Fruit fly (Drosophila melanogaster) whole organism, embryonic: ENCODE results near the gene Mfe2.

Experiments used
- B-H1 ChIP-seq: fragments of 200-800 bp; sonication (Bioruptor generic); IDR thresholded peaks from 3 replicates; pipeline ENCODE4 v1.3.6; 2022; ENCODE audit warnings: missing biosample characterization, missing genetic modification characterization
- Blimp-1 ChIP-seq: fragments of 200-800 bp; sonication (Bioruptor generic); optimal IDR thresholded peaks from 3 replicates; lab custom pipeline; 2018; ENCODE audit warnings: missing biosample characterization, missing genetic modification characterization, mild to moderate bottlenecking, moderate library complexity, missing genetic modification reagents
- CG10209 ChIP-seq: fragments of 200-800 bp; sonication (Bioruptor generic); optimal IDR thresholded peaks from 3 replicates; lab custom pipeline; 2017; ENCODE audit warnings: missing biosample characterization, mild to moderate bottlenecking, missing genetic modification characterization, missing genetic modification reagents
- CG10979 ChIP-seq: fragments of 200-800 bp; sonication (Bioruptor generic); optimal IDR thresholded peaks from 2 replicates; lab custom pipeline; 2018; ENCODE audit warnings: missing biosample characterization, mild to moderate bottlenecking, missing genetic modification characterization, moderate library complexity
- CG11456 ChIP-seq: fragments of 200-800 bp; sonication (Bioruptor generic); IDR thresholded peaks from 3 replicates; pipeline ENCODE4 v1.3.6; 2022; ENCODE audit warnings: missing biosample characterization, missing genetic modification characterization
- CG11504 ChIP-seq: fragments of 200-800 bp; sonication (Bioruptor generic); optimal IDR thresholded peaks from 3 replicates; lab custom pipeline; 2019; ENCODE audit warnings: missing biosample characterization, mild to moderate bottlenecking, missing genetic modification characterization, moderate library complexity
- CG12299 ChIP-seq: fragments of 200-800 bp; sonication (Bioruptor generic); optimal IDR thresholded peaks from 2 replicates; lab custom pipeline; 2018; ENCODE audit warnings: missing biosample characterization, mild to moderate bottlenecking, missing genetic modification characterization
- CG12659 ChIP-seq: fragments of 200-800 bp; sonication (Bioruptor generic); optimal IDR thresholded peaks from 3 replicates; lab custom pipeline; 2017; ENCODE audit warnings: mild to moderate bottlenecking, missing biosample characterization, missing genetic modification reagents, missing genetic modification characterization
- CG12744 ChIP-seq: fragments of 200-800 bp; sonication (Bioruptor generic); optimal IDR thresholded peaks from 2 replicates; lab custom pipeline; 2016; ENCODE audit warnings: missing biosample characterization, missing genetic modification characterization
- CG14441 ChIP-seq: fragments of 200-800 bp; sonication (Bioruptor generic); IDR thresholded peaks from 2 replicates; pipeline ENCODE4 v1.3.6; 2022; ENCODE audit warnings: missing biosample characterization, missing genetic modification characterization
- CG17359 ChIP-seq: fragments of 200-800 bp; sonication (Bioruptor generic); optimal IDR thresholded peaks from 3 replicates; lab custom pipeline; 2018; ENCODE audit warnings: missing biosample characterization, mild to moderate bottlenecking, missing genetic modification characterization, moderate library complexity
- CG2120 ChIP-seq: fragments of 200-800 bp; sonication (Bioruptor generic); optimal IDR thresholded peaks from 3 replicates; lab custom pipeline; 2016; ENCODE audit warnings: missing biosample characterization, missing genetic modification characterization
- CG30403 ChIP-seq: fragments of 200-800 bp; sonication (Bioruptor generic); optimal IDR thresholded peaks from 3 replicates; lab custom pipeline; 2016; ENCODE audit warnings: missing biosample characterization, missing genetic modification characterization
- CG30431 ChIP-seq: fragments of 200-800 bp; sonication (Bioruptor generic); optimal IDR thresholded peaks from 2 replicates; lab custom pipeline; 2017; ENCODE audit warnings: missing biosample characterization, missing genetic modification characterization
- CG32532 ChIP-seq: fragments of 200-800 bp; sonication (Bioruptor generic); IDR thresholded peaks from 2 replicates; pipeline ENCODE4 v1.3.6; 2022; ENCODE audit warnings: missing biosample characterization, missing genetic modification characterization
- CG4424 ChIP-seq: fragments of 200-800 bp; sonication (Bioruptor generic); optimal IDR thresholded peaks from 3 replicates; lab custom pipeline; 2016; ENCODE audit warnings: missing biosample characterization, missing genetic modification characterization
- CG7839 ChIP-seq: fragments of 200-800 bp; sonication (Bioruptor generic); optimal IDR thresholded peaks from 3 replicates; lab custom pipeline; 2018; ENCODE audit warnings: missing biosample characterization, mild to moderate bottlenecking, missing genetic modification characterization, moderate library complexity
- CG8388 ChIP-seq: fragments of 200-800 bp; sonication (Bioruptor generic); optimal IDR thresholded peaks from 2 replicates; lab custom pipeline; 2019; ENCODE audit warnings: missing biosample characterization, mild to moderate bottlenecking, missing genetic modification characterization, moderate library complexity
- D19A ChIP-seq: fragments of 200-800 bp; optimal IDR thresholded peaks from 3 replicates; lab custom pipeline; 2019; ENCODE audit warnings: missing biosample characterization, mild to moderate bottlenecking, missing genetic modification characterization, moderate library complexity
- Fer1 ChIP-seq: fragments of 200-800 bp; sonication (Bioruptor generic); optimal IDR thresholded peaks from 2 replicates; lab custom pipeline; 2017; ENCODE audit warnings: missing biosample characterization, mild to moderate bottlenecking, missing genetic modification characterization
- Hr51 ChIP-seq, 2 experiments: fragments of 200-800 bp; sonication (Bioruptor generic); optimal IDR thresholded peaks; 2 replicates in 1 of 2; 3 replicates in 1 of 2; lab custom pipeline; 2016 to 2018; ENCODE audit warnings: missing biosample characterization in 2 of 2, missing genetic modification characterization in 2 of 2, mild to moderate bottlenecking in 1 of 2, moderate library complexity in 1 of 2
- Med ChIP-seq: fragments of 200-800 bp; sonication (Bioruptor generic); peaks from one replicate; lab custom pipeline; 2016; ENCODE audit warnings: missing biosample characterization, missing genetic modification characterization, mild to moderate bottlenecking, inconsistent platforms, moderate library complexity
- Meics ChIP-seq: fragments of 200-800 bp; sonication (Bioruptor generic); optimal IDR thresholded peaks from 2 replicates; lab custom pipeline; 2017; ENCODE audit warnings: missing biosample characterization, mild to moderate bottlenecking, missing genetic modification characterization
- NfI ChIP-seq: fragments of 200-800 bp; sonication (Bioruptor generic); optimal IDR thresholded peaks from 3 replicates; lab custom pipeline; 2018; ENCODE audit warnings: missing biosample characterization, mild to moderate bottlenecking, missing genetic modification characterization, moderate library complexity
- Rfx ChIP-seq: fragments of 200-800 bp; sonication (Bioruptor generic); IDR thresholded peaks from 2 replicates; pipeline ENCODE4 v1.3.6; 2022; ENCODE audit warnings: missing biosample characterization, missing genetic modification characterization
- Sox100B ChIP-seq: fragments of 200-800 bp; sonication (Bioruptor generic); optimal IDR thresholded peaks from 3 replicates; lab custom pipeline; 2018; ENCODE audit warnings: missing biosample characterization, mild to moderate bottlenecking, missing genetic modification characterization
- Ssrp ChIP-seq: fragments of 200-800 bp; sonication (Bioruptor generic); optimal IDR thresholded peaks from 2 replicates; lab custom pipeline; 2018; ENCODE audit warnings: missing biosample characterization, mild to moderate bottlenecking, missing genetic modification characterization, moderate library complexity
- abd-A ChIP-seq: fragments of 200-800 bp; sonication (Bioruptor generic); optimal IDR thresholded peaks from 3 replicates; lab custom pipeline; 2019; ENCODE audit warnings: missing biosample characterization, mild to moderate bottlenecking, missing genetic modification characterization, moderate library complexity
- ap ChIP-seq: fragments of 200-800 bp; sonication (Bioruptor generic); IDR thresholded peaks from 2 replicates; pipeline ENCODE4 v1.3.6; 2022; ENCODE audit warnings: missing biosample characterization, missing genetic modification characterization
- az2 ChIP-seq: fragments of 200-800 bp; sonication (Bioruptor generic); optimal IDR thresholded peaks from 3 replicates; lab custom pipeline; 2016; ENCODE audit warnings: missing biosample characterization, missing genetic modification characterization
- bsh ChIP-seq, 2 experiments: fragments of 200-800 bp; sonication (Bioruptor generic); optimal IDR thresholded peaks; 2 replicates each; lab custom pipeline; 2017 to 2018; ENCODE audit warnings: mild to moderate bottlenecking in 2 of 2, missing biosample characterization in 2 of 2, missing genetic modification characterization in 2 of 2, moderate library complexity in 1 of 2
- chinmo ChIP-seq: fragments of 200-800 bp; sonication (Bioruptor generic); IDR thresholded peaks from 4 replicates; pipeline ENCODE4 v1.3.6; 2022; ENCODE audit warnings: missing biosample characterization, missing genetic modification characterization; ENCODE audit not compliant: partially characterized antibody
- dmrt11E ChIP-seq: fragments of 200-800 bp; sonication (Bioruptor generic); optimal IDR thresholded peaks from 3 replicates; lab custom pipeline; 2018; ENCODE audit warnings: missing biosample characterization, mild to moderate bottlenecking, missing genetic modification characterization, moderate library complexity
- dpn ChIP-seq, 2 experiments: fragments of 200-800 bp; sonication (Bioruptor generic); optimal IDR thresholded peaks; 3 replicates each; lab custom pipeline; 2016; ENCODE audit warnings: missing biosample characterization in 2 of 2, missing genetic modification characterization in 2 of 2
- fd64A ChIP-seq: fragments of 200-800 bp; sonication (Bioruptor generic); optimal IDR thresholded peaks from 3 replicates; lab custom pipeline; 2018; ENCODE audit warnings: missing biosample characterization, mild to moderate bottlenecking, missing genetic modification characterization
- gce ChIP-seq: fragments of 200-800 bp; sonication (Bioruptor generic); IDR thresholded peaks from 3 replicates; pipeline ENCODE4 v1.3.6; 2022; ENCODE audit warnings: missing biosample characterization, missing genetic modification characterization
- gcm2 ChIP-seq: fragments of 200-800 bp; sonication (Bioruptor generic); optimal IDR thresholded peaks from 2 replicates; lab custom pipeline; 2016; ENCODE audit warnings: missing biosample characterization, missing genetic modification characterization
- hkb ChIP-seq, 2 experiments: fragments of 200-800 bp in 1 of 2; fragments of >200 bp in 1 of 2; sonication (Bioruptor generic) in 1 of 2; IDR thresholded peaks in 1 of 2; optimal IDR thresholded peaks in 1 of 2; 2 replicates each; pipeline versions ENCODE4 v1.3.6 to Lab custom; 2017 to 2022; ENCODE audit warnings: missing biosample characterization in 1 of 2, missing genetic modification characterization in 1 of 2
- lab ChIP-seq: fragments of 200-800 bp; sonication (Bioruptor generic); optimal IDR thresholded peaks from 3 replicates; lab custom pipeline; 2017; ENCODE audit warnings: missing biosample characterization, missing genetic modification characterization, mild to moderate bottlenecking, moderate library complexity, missing genetic modification reagents
- lbe ChIP-seq: fragments of 200-800 bp; sonication (Bioruptor generic); optimal IDR thresholded peaks from 2 replicates; lab custom pipeline; 2016; ENCODE audit warnings: missing biosample characterization, mild to moderate bottlenecking, missing genetic modification characterization
- lmd ChIP-seq: fragments of 200-800 bp; sonication (Bioruptor generic); IDR thresholded peaks from 2 replicates; pipeline ENCODE4 v1.3.6; 2022; ENCODE audit warnings: missing biosample characterization, missing genetic modification characterization
- otp ChIP-seq: fragments of 200-800 bp; sonication (Bioruptor generic); IDR thresholded peaks from 3 replicates; pipeline ENCODE4, ENCODE4 v1.3.6; 2022; ENCODE audit warnings: missing biosample characterization, missing genetic modification characterization
- pfk ChIP-seq: fragments of 200-800 bp; sonication (Bioruptor generic); optimal IDR thresholded peaks from 2 replicates; lab custom pipeline; 2018; ENCODE audit warnings: missing biosample characterization, mild to moderate bottlenecking, missing genetic modification characterization, moderate library complexity
- prd ChIP-seq, 3 experiments: fragments of >200 bp in 2 of 3; fragments of 200-800 bp in 1 of 3; sonication (Bioruptor generic) in 1 of 3; optimal IDR thresholded peaks in 2 of 3; IDR thresholded peaks in 1 of 3; 2 replicates in 2 of 3; 3 replicates in 1 of 3; pipeline versions ENCODE4 v1.3.6 to Lab custom; 2017 to 2022; ENCODE audit warnings: missing biosample characterization in 1 of 3, missing genetic modification characterization in 1 of 3
- slbo ChIP-seq: fragments of 200-800 bp; sonication (Bioruptor generic); IDR thresholded peaks from 2 replicates; pipeline ENCODE4 v1.3.6; 2022; ENCODE audit warnings: missing biosample characterization, missing genetic modification characterization
- sug ChIP-seq: fragments of 200-800 bp; optimal IDR thresholded peaks from 2 replicates; lab custom pipeline; 2019; ENCODE audit warnings: missing biosample characterization, mild to moderate bottlenecking, missing genetic modification characterization, moderate library complexity
- tgo ChIP-seq: fragments of 200-800 bp; sonication (Bioruptor generic); IDR thresholded peaks from 3 replicates; pipeline ENCODE4 v1.3.6; 2022; ENCODE audit warnings: missing biosample characterization, missing genetic modification characterization
- ttk ChIP-seq: fragments of 200-800 bp; sonication (Bioruptor generic); IDR thresholded peaks from 2 replicates; pipeline ENCODE4 v2.1.2; 2022; ENCODE audit warnings: missing biosample characterization, missing genetic modification characterization

The Mfe2 gene

dm6 chrX:16285186-16285585 lies 14.4 kb downstream of the Mfe2 start (continued):
- TF ChIP-seq CG8388 (peak; percentile 19), lab (GFP tag; lab: Kevin White, UChicago) (peak; percentile 48), pfk (no peak), ttk (GFP tag; lab: Robert Waterston, UW) (no peak), lmd (GFP tag; lab: Robert Waterston, UW) (peak; percentile 14; the same call in 1 of the 2 replicates), CG2120 (GFP tag; lab: Kevin White, UChicago) (peak; percentile 39), az2 (GFP tag; lab: Kevin White, UChicago) (peak; percentile 10), Med (GFP tag; lab: Kevin White, UChicago) (peak; percentile 76), otp (GFP tag; lab: Robert Waterston, UW) (no peak), tgo (peak; percentile 25; the same call in 2 of the 3 replicates), CG17359 (tag; lab: Kevin White, UChicago) (peak; percentile 20), chinmo (GFP tag; lab: Robert Waterston, UW) (no peak), Meics (GFP tag; lab: Kevin White, UChicago) (peak; percentile 24), CG32532 (GFP tag; lab: Robert Waterston, UW) (peak; percentile 19; the same call in 1 of the 2 replicates), CG4424 (peak; percentile 32), prd (optimal IDR thresholded peaks at IDR 0.05; lab: Kevin White, UChicago) (no peak), prd (GFP tag; IDR thresholded peaks at IDR 0.05; lab: Robert Waterston, UW) (peak; percentile 22; the same call in 1 of the 3 replicates), CG30431 (GFP tag; lab: Kevin White, UChicago) (no peak), Rfx (GFP tag; lab: Robert Waterston, UW) (0 out of 2 replicates have a peak, but pooled peaks have one; percentile 25), CG7839 (tag; lab: Kevin White, UChicago) (peak; percentile 36), Blimp-1 (GFP tag; lab: Kevin White, UChicago) (peak; percentile 18), NfI (GFP tag; lab: Kevin White, UChicago) (no peak), dpn (GFP tag; optimal IDR thresholded peaks at IDR 0.05; lab: Kevin White, UChicago) (peak in 1 of 2 experiments; percentile 9), CG10979 (tag; lab: Kevin White, UChicago) (peak; percentile 21), CG12299 (tag; lab: Kevin White, UChicago) (peak; percentile 10), CG14441 (no peak), CG12659 (GFP tag; lab: Kevin White, UChicago) (peak; percentile 6), gce (no peak), CG10209 (GFP tag; lab: Kevin White, UChicago) (no peak), Hr51 (GFP tag; optimal IDR thresholded peaks at IDR 0.05; lab: Kevin White, UChicago) (peak in 1 of 2 experiments; percentile 35), Fer1 (peak; percentile 47), Ssrp (tag; lab: Kevin White, UChicago) (peak; percentile 13), B-H1 (GFP tag; lab: Robert Waterston, UW) (0 out of 3 replicates have a peak, but pooled peaks have one; percentile 15), CG11456 (GFP tag; lab: Robert Waterston, UW) (0 out of 3 replicates have a peak, but pooled peaks have one; percentile 5), lbe (GFP tag; lab: Kevin White, UChicago) (no peak), CG12744 (GFP tag; lab: Kevin White, UChicago) (no peak), hkb (optimal IDR thresholded peaks at IDR 0.05; lab: Kevin White, UChicago) (no peak), hkb (GFP tag; IDR thresholded peaks at IDR 0.05; lab: Robert Waterston, UW) (0 out of 2 replicates have a peak, but pooled peaks have one; percentile 28), CG30403 (GFP tag; lab: Kevin White, UChicago) (peak; percentile 28), CG11504 (tag; lab: Kevin White, UChicago) (peak; percentile 51), fd64A (no peak), bsh (GFP tag; optimal IDR thresholded peaks at IDR 0.05; lab: Kevin White, UChicago) (peak in 1 of 2 experiments; percentile 38), dmrt11E (tag; lab: Kevin White, UChicago) (peak; percentile 8), slbo (GFP tag; lab: Robert Waterston, UW) (peak; percentile 55), gcm2 (GFP tag; lab: Kevin White, UChicago) (no peak), ap (GFP tag; lab: Robert Waterston, UW) (no peak), sug (tag; lab: Kevin White, UChicago) (peak; percentile 4), Sox100B (GFP tag; lab: Kevin White, UChicago) (peak; percentile 1), D19A (tag; lab: Kevin White, UChicago) (peak; percentile 25), abd-A (no peak)
